Fruit fly (Drosophila melanogaster): ENCODE measurements around the gene sgg.
A peak's percentile ranks its signal among the peaks of the same experiment; 100 is the strongest.

sgg gene

dm6 chrX:2619651-2620050 is 14.1 kb upstream of the sgg start, which contains the start of the genes Tsp3A and Seipin (continued):
- TF ChIP-seq Opbp (GFP tag; IDR thresholded peaks at IDR 0.05; ENCODE audit: partially characterized antibody) (no peak; the same call in 2 of the 3 replicates), Elba2 (GFP tag; optimal IDR thresholded peaks at IDR 0.05) (no peak), Dip2 (GFP tag; IDR thresholded peaks at IDR 0.05) (no peak), CG13287 (GFP tag; IDR thresholded peaks at IDR 0.05; ENCODE audit: partially characterized antibody) (peak; percentile 70), CG14710 (tag; optimal IDR thresholded peaks at IDR 0.05) (peak; percentile 56), Camta (GFP tag; optimal IDR thresholded peaks at IDR 0.05) (peak; percentile 72), Dref (GFP tag; IDR thresholded peaks at IDR 0.05) (peak; percentile 65), ham (GFP tag; IDR thresholded peaks at IDR 0.05) (0 out of 2 replicates have a peak, but pooled peaks have one; percentile 24), CG8478 (optimal IDR thresholded peaks at IDR 0.05) (no peak), chn (GFP tag; optimal IDR thresholded peaks at IDR 0.05) (peak; percentile 62), CG2202 (tag; optimal IDR thresholded peaks at IDR 0.05) (peak; percentile 0), Ptx1 (GFP tag; IDR thresholded peaks at IDR 0.05) (peak; percentile 87), ATbp (GFP tag; optimal IDR thresholded peaks at IDR 0.05) (peak; percentile 57), salm (tag; optimal IDR thresholded peaks at IDR 0.05) (peak; percentile 73), ash1 (GFP tag; optimal IDR thresholded peaks at IDR 0.05) (peak; percentile 69), B-H2 (GFP tag; optimal IDR thresholded peaks at IDR 0.05) (peak; percentile 44), ab (GFP tag; optimal IDR thresholded peaks at IDR 0.05) (no peak), Atf-2 (GFP tag; optimal IDR thresholded peaks at IDR 0.05) (peak; percentile 64), nmo (GFP tag; optimal IDR thresholded peaks at IDR 0.05) (peak; percentile 80), Dek (tag; optimal IDR thresholded peaks at IDR 0.05) (peak; percentile 88), CG13123 (GFP tag; optimal IDR thresholded peaks at IDR 0.05) (peak; percentile 33), CG17802 (tag; optimal IDR thresholded peaks at IDR 0.05) (peak; percentile 54), Ssrp (tag; optimal IDR thresholded peaks at IDR 0.05) (peak; percentile 46), dm (GFP tag; optimal IDR thresholded peaks at IDR 0.05) (peak; percentile 73), Oaz (GFP tag; IDR thresholded peaks at IDR 0.05) (peak; percentile 76), Ada2b (GFP tag; IDR thresholded peaks at IDR 0.05) (peak; percentile 78), Fer2 (tag; optimal IDR thresholded peaks at IDR 0.05) (peak; percentile 65), H15 (GFP tag; IDR thresholded peaks at IDR 0.05) (peak; percentile 75), ac (GFP tag; optimal IDR thresholded peaks at IDR 0.05) (no peak), CG7987 (GFP tag; optimal IDR thresholded peaks at IDR 0.05) (peak; percentile 84), Nf-YC (tag; optimal IDR thresholded peaks at IDR 0.05) (peak; percentile 49), chm (GFP tag; IDR thresholded peaks at IDR 0.05) (peak; percentile 93), insv (GFP tag; optimal IDR thresholded peaks at IDR 0.05) (no peak), kah (GFP tag; optimal IDR thresholded peaks at IDR 0.05) (peak; percentile 79), sisA (GFP tag; IDR thresholded peaks at IDR 0.05) (peak; percentile 75), CG16813 (GFP tag; IDR thresholded peaks at IDR 0.05; ENCODE audit: partially characterized antibody) (peak; percentile 40; the same call in 1 of the 3 replicates), amos (GFP tag; IDR thresholded peaks at IDR 0.05; ENCODE audit: partially characterized antibody) (peak; percentile 29; the same call in 1 of the 2 replicates), CG15601 (tag; optimal IDR thresholded peaks at IDR 0.05) (no peak), CG32532 (GFP tag; IDR thresholded peaks at IDR 0.05) (peak; percentile 93), CG4820 (GFP tag; optimal IDR thresholded peaks at IDR 0.05) (peak; percentile 73), Tbp (GFP tag; optimal IDR thresholded peaks at IDR 0.05) (no peak), Asciz (GFP tag; optimal IDR thresholded peaks at IDR 0.05) (no peak), CG18599 (GFP tag; optimal IDR thresholded peaks at IDR 0.05) (peak; percentile 96), wor (GFP tag; IDR thresholded peaks at IDR 0.05) (peak; percentile 53), CG34224 (GFP tag; IDR thresholded peaks at IDR 0.05; ENCODE audit: partially characterized antibody) (peak; percentile 63), CG4404 (GFP tag; IDR thresholded peaks at IDR 0.05) (peak; percentile 16; the same call in 1 of the 2 replicates), CG12104 (GFP tag; optimal IDR thresholded peaks at IDR 0.05) (peak; percentile 62), NFAT (GFP tag; IDR thresholded peaks at IDR 0.05) (peak; percentile 92), Abd-B (GFP tag; optimal IDR thresholded peaks at IDR 0.05) (peak; percentile 65), CG7963 (GFP tag; IDR thresholded peaks at IDR 0.05; ENCODE audit: partially characterized antibody) (peak; percentile 43; the same call in 2 of the 3 replicates)

All from whole organism, embryonic.